Fruit fly (Drosophila melanogaster): ENCODE data around the gene fz.

Gene fz

DNA sequence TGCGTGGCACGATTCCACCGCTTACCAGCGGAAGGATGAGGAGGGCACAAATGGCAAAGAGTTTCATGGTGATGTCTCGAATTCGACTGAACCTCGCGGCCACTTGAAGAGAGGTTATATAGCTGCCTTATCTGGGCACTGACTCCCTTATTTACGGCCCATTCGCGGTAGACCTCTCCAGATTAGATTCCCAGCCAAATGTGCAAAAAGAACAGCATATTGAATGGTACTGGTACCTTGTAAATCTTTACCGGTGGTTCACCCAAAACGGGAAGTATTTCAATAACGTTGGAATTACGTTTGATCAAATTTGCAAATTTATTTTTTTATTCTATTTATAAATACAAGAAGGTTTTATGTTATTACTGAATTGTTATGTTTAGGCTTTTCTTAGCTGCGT is 128.5 kb downstream of the fz start, which contains the start of gene CG3868:
TSS of gene CG3868 (minus strand) at position 94 of the 400 bp plus-strand sequence.
- no peak for TF ChIP-seq Eip75B (GFP tag; optimal IDR thresholded peaks at IDR 0.05)
- TF ChIP-seq vri (GFP tag; optimal IDR thresholded peaks at IDR 0.05), result peak; percentile 47

- TF ChIP-seq topi (GFP tag; optimal IDR thresholded peaks at IDR 0.05) (no peak), CG6276 (GFP tag; optimal IDR thresholded peaks at IDR 0.05) (no peak), dsx (GFP tag; optimal IDR thresholded peaks at IDR 0.05; ENCODE audit: poor library complexity, severe bottlenecking) (no peak), net (GFP tag; optimal IDR thresholded peaks at IDR 0.05) (no peak), CG34406 (GFP tag; optimal IDR thresholded peaks at IDR 0.05) (no peak), Smox (GFP tag; optimal IDR thresholded peaks at IDR 0.05) (no peak), CG8632 (GFP tag; optimal IDR thresholded peaks at IDR 0.05) (no peak), fd85E (GFP tag; optimal IDR thresholded peaks at IDR 0.05) (no peak), eg (GFP tag; IDR thresholded peaks at IDR 0.05) (no peak)
Observed at dm6 chr3L:14406613-14407012, 132.5 kb downstream of the fz start.

- TF ChIP-seq CG6854 (GFP tag; optimal IDR thresholded peaks at IDR 0.05) (no peak), pdm3 (GFP tag; optimal IDR thresholded peaks at IDR 0.05) (no peak), Hr4 (GFP tag; optimal IDR thresholded peaks at IDR 0.05) (no peak), Hr39 (GFP tag; optimal IDR thresholded peaks at IDR 0.05) (no peak), Sox102F (GFP tag; optimal IDR thresholded peaks at IDR 0.05) (no peak), fd85E (GFP tag; optimal IDR thresholded peaks at IDR 0.05) (no peak), Lpt (GFP tag; optimal IDR thresholded peaks at IDR 0.05) (no peak), CG3032 (tag; optimal IDR thresholded peaks at IDR 0.05) (no peak), salr (GFP tag; optimal IDR thresholded peaks at IDR 0.05) (no peak), Hr38 (GFP tag; optimal IDR thresholded peaks at IDR 0.05) (no peak), Blimp-1 (GFP tag; optimal IDR thresholded peaks at IDR 0.05) (no peak), Gug (GFP tag; IDR thresholded peaks at IDR 0.05) (no peak), net (GFP tag; optimal IDR thresholded peaks at IDR 0.05) (no peak), eg (GFP tag; IDR thresholded peaks at IDR 0.05) (no peak), CG11902 (GFP tag; optimal IDR thresholded peaks at IDR 0.05) (no peak), CG11762 (GFP tag; optimal IDR thresholded peaks at IDR 0.05; ENCODE audit: insufficient read depth) (no peak), Ets96B (tag; optimal IDR thresholded peaks at IDR 0.05) (no peak), lz (GFP tag; optimal IDR thresholded peaks at IDR 0.05) (no peak)
Observed at dm6 chr3L:14408734-14409133, 134.6 kb downstream of the fz start.

DNA sequence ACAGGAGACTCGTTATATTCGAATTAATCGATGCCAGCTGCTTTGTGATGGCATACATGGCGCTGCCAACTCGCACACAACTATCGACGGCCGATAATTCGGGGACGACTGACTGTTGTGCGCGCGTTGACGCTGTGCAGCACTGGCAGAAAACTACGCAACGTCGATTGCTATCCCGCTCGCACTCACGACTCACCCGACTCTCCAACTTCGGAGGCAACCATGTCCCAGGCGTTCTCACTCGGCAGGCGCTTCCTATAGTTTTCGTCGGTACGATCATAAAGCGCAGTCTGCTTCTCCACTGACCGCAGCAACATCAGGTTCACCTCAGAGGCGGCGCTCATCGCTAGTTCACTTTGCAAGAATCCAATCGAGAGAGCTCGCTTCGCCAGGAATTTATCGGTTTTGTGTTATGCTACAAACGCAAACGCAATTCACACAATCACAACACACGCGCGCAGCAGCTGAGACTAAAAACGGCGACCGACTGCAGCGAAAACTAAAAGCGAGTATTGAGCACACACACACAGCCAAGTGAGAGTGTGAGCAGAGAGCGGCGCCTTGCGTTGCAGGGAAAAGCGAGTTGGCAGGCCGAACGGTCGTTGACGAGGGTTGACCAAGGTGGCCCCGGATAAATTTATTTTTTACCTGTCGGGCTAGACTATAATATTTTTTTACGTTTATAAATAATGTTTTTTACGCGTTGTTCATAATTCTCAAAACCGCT is 135.4 kb downstream of the fz start, which contains the start of gene stwl:
TSS of gene stwl (minus strand) at position 521 of the 727 bp plus-strand sequence.
- TF ChIP-seq eg (GFP tag; IDR thresholded peaks at IDR 0.05), result peak; percentile 22; the same call in 2 of the 3 replicates
- no peak for TF ChIP-seq Blimp-1 (GFP tag; optimal IDR thresholded peaks at IDR 0.05)
- peak; percentile 36 for TF ChIP-seq acj6 (GFP tag; optimal IDR thresholded peaks at IDR 0.05)
- TF ChIP-seq CG8119 (GFP tag; IDR thresholded peaks at IDR 0.05), result no peak; the same call in 1 of the 3 replicates
- peak; percentile 57 for TF ChIP-seq Sox14 (GFP tag; optimal IDR thresholded peaks at IDR 0.05)
- TF ChIP-seq CG16779 (tag; optimal IDR thresholded peaks at IDR 0.05), result no peak
- TF ChIP-seq CG6276 (GFP tag; optimal IDR thresholded peaks at IDR 0.05), result no peak
- no peak for TF ChIP-seq CG7368 (GFP tag; optimal IDR thresholded peaks at IDR 0.05)
- TF ChIP-seq pdm3 (GFP tag; optimal IDR thresholded peaks at IDR 0.05), result peak; percentile 40
- TF ChIP-seq Sox15 (GFP tag; optimal IDR thresholded peaks at IDR 0.05), result peak; percentile 6
- peak; percentile 18 for TF ChIP-seq Hr38 (GFP tag; optimal IDR thresholded peaks at IDR 0.05)
- TF ChIP-seq CG6854 (GFP tag; optimal IDR thresholded peaks at IDR 0.05), result no peak
- peak; percentile 33 for TF ChIP-seq Ets21C (GFP tag; optimal IDR thresholded peaks at IDR 0.05)
- TF ChIP-seq CG4318 (GFP tag; optimal IDR thresholded peaks at IDR 0.05), result no peak
- peak; percentile 19 for TF ChIP-seq Smox (GFP tag; optimal IDR thresholded peaks at IDR 0.05)
- peak; percentile 16 for TF ChIP-seq achi (GFP tag; optimal IDR thresholded peaks at IDR 0.05)
- no peak for TF ChIP-seq CG3919 (GFP tag; optimal IDR thresholded peaks at IDR 0.05)
- TF ChIP-seq net (GFP tag; optimal IDR thresholded peaks at IDR 0.05), result no peak
- TF ChIP-seq Eip75B (GFP tag; optimal IDR thresholded peaks at IDR 0.05), result peak; percentile 28
- no peak for TF ChIP-seq CG11762 (GFP tag; optimal IDR thresholded peaks at IDR 0.05; ENCODE audit: insufficient read depth)
- no peak for TF ChIP-seq Lpt (GFP tag; optimal IDR thresholded peaks at IDR 0.05)
- TF ChIP-seq CG3032 (tag; optimal IDR thresholded peaks at IDR 0.05), result peak; percentile 16
- peak; percentile 47; the same call in 1 of the 2 replicates for TF ChIP-seq Gug (GFP tag; IDR thresholded peaks at IDR 0.05)
- no peak for TF ChIP-seq Eip93F (GFP tag; optimal IDR thresholded peaks at IDR 0.05)
- TF ChIP-seq dsx (GFP tag; optimal IDR thresholded peaks at IDR 0.05; ENCODE audit: poor library complexity, severe bottlenecking), result no peak
- peak; percentile 19 for TF ChIP-seq Hr4 (GFP tag; optimal IDR thresholded peaks at IDR 0.05)
- TF ChIP-seq salr (GFP tag; optimal IDR thresholded peaks at IDR 0.05), result no peak
- peak; percentile 13 for TF ChIP-seq topi (GFP tag; optimal IDR thresholded peaks at IDR 0.05)
- TF ChIP-seq Ets96B (tag; optimal IDR thresholded peaks at IDR 0.05), result no peak
- peak; percentile 67 for TF ChIP-seq CG6163 (GFP tag; IDR thresholded peaks at IDR 0.05)
- TF ChIP-seq cyc (GFP tag; optimal IDR thresholded peaks at IDR 0.05), result peak; percentile 52
- peak; percentile 45 for TF ChIP-seq CG10631 (GFP tag; optimal IDR thresholded peaks at IDR 0.05)
- TF ChIP-seq CG1621 (tag; optimal IDR thresholded peaks at IDR 0.05), result no peak

All from whole organism, prepupa.